Fruit fly (Drosophila melanogaster) whole organism, embryonic: ENCODE measurements around the gene Dok.

ENCODE experiments used
- CG12155 ChIP-seq: fragments of 200-800 bp; sonication (Bioruptor generic); optimal IDR thresholded peaks from 3 replicates; lab custom pipeline; 2016; ENCODE audit warnings: missing biosample characterization, missing genetic modification characterization
- CG12391 ChIP-seq: fragments of 200-800 bp; sonication (Bioruptor generic); optimal IDR thresholded peaks from 3 replicates; lab custom pipeline; 2018; ENCODE audit warnings: missing biosample characterization, mild to moderate bottlenecking, missing genetic modification characterization, moderate library complexity
- CG12769 ChIP-seq: fragments of 200-800 bp; sonication (Bioruptor generic); optimal IDR thresholded peaks from 2 replicates; lab custom pipeline; 2019; ENCODE audit warnings: missing biosample characterization, mild to moderate bottlenecking, missing genetic modification characterization, moderate library complexity
- CG13624 ChIP-seq: fragments of 200-800 bp; sonication (Bioruptor generic); optimal IDR thresholded peaks from 2 replicates; lab custom pipeline; 2016; ENCODE audit warnings: missing biosample characterization, missing genetic modification characterization
- CG1602 ChIP-seq: fragments of 200-800 bp; sonication (Bioruptor generic); optimal IDR thresholded peaks from 3 replicates; lab custom pipeline; 2016; ENCODE audit warnings: missing biosample characterization, missing genetic modification characterization
- CG17912 ChIP-seq: fragments of 200-800 bp; sonication (Bioruptor generic); optimal IDR thresholded peaks from 2 replicates; lab custom pipeline; 2018; ENCODE audit warnings: missing biosample characterization, mild to moderate bottlenecking, missing genetic modification characterization
- CG32767 ChIP-seq: fragments of 200-800 bp; sonication (Bioruptor generic); IDR thresholded peaks from 2 replicates; pipeline ENCODE4 v1.3.6; 2022; ENCODE audit warnings: missing biosample characterization, missing genetic modification characterization
- CG3281 ChIP-seq: fragments of 200-800 bp; sonication (Bioruptor generic); optimal IDR thresholded peaks from 3 replicates; lab custom pipeline; 2017; ENCODE audit warnings: missing biosample characterization, mild to moderate bottlenecking, missing genetic modification characterization
- CG3838 ChIP-seq: fragments of 200-800 bp; sonication (Bioruptor generic); optimal IDR thresholded peaks from 3 replicates; lab custom pipeline; 2016; ENCODE audit warnings: missing biosample characterization, missing genetic modification characterization
- CG42726 ChIP-seq: fragments of 200-800 bp; sonication (Bioruptor generic); IDR thresholded peaks from 2 replicates; pipeline ENCODE4 v1.3.6; 2022; ENCODE audit warnings: missing biosample characterization, missing genetic modification characterization; ENCODE audit not compliant: partially characterized antibody
- CG5953 ChIP-seq: fragments of 200-800 bp; sonication (Bioruptor generic); IDR thresholded peaks from 2 replicates; pipeline ENCODE4 v1.3.6; 2022; ENCODE audit warnings: missing biosample characterization, missing genetic modification characterization
- CG7357 ChIP-seq: fragments of 200-800 bp; sonication (Bioruptor generic); IDR thresholded peaks from 3 replicates; pipeline ENCODE4 v1.3.6; 2022; ENCODE audit warnings: missing biosample characterization, missing genetic modification characterization
- CrebB ChIP-seq: fragments of 200-800 bp; sonication (Bioruptor generic); optimal IDR thresholded peaks from 3 replicates; lab custom pipeline; 2018; ENCODE audit warnings: missing biosample characterization, mild to moderate bottlenecking, missing genetic modification characterization
- GATAe ChIP-seq: fragments of 200-800 bp; sonication (Bioruptor generic); conservative IDR thresholded peaks from 2 replicates; pipeline ENCODE4 v1.3.6; 2022; ENCODE audit warnings: missing biosample characterization, missing genetic modification characterization
- H15 ChIP-seq: fragments of 200-800 bp; sonication (Bioruptor generic); IDR thresholded peaks from 3 replicates; pipeline ENCODE4 v1.3.6; 2022; ENCODE audit warnings: missing biosample characterization, missing genetic modification characterization
- HLHmδ ChIP-seq: fragments of 200-800 bp; sonication (Bioruptor generic); optimal IDR thresholded peaks from 2 replicates; lab custom pipeline; 2018; ENCODE audit warnings: missing biosample characterization, mild to moderate bottlenecking, missing genetic modification characterization, moderate library complexity
- Hey ChIP-seq: fragments of 200-800 bp; sonication (Bioruptor generic); optimal IDR thresholded peaks from 3 replicates; lab custom pipeline; 2018; ENCODE audit warnings: missing biosample characterization, mild to moderate bottlenecking, missing genetic modification characterization
- MBD-R2 ChIP-seq: fragments of 200-800 bp; sonication (Bioruptor generic); IDR thresholded peaks from 2 replicates; pipeline ENCODE4 v1.3.6; 2022; ENCODE audit warnings: missing biosample characterization, missing genetic modification characterization
- MESR4 ChIP-seq: fragments of 200-800 bp; sonication (Bioruptor generic); optimal IDR thresholded peaks from 2 replicates; lab custom pipeline; 2018; ENCODE audit warnings: missing biosample characterization, mild to moderate bottlenecking, missing genetic modification characterization, moderate library complexity
- Max ChIP-seq: fragments of 200-800 bp; sonication (Bioruptor generic); optimal IDR thresholded peaks from 2 replicates; lab custom pipeline; 2016; ENCODE audit warnings: missing biosample characterization, mild to moderate bottlenecking, missing genetic modification characterization
- Nf-YB ChIP-seq: fragments of 200-800 bp; sonication (Bioruptor generic); optimal IDR thresholded peaks from 3 replicates; lab custom pipeline; 2019; ENCODE audit warnings: missing biosample characterization, mild to moderate bottlenecking, missing genetic modification characterization, moderate library complexity
- NfI ChIP-seq: fragments of 200-800 bp; sonication (Bioruptor generic); optimal IDR thresholded peaks from 3 replicates; lab custom pipeline; 2018; ENCODE audit warnings: missing biosample characterization, mild to moderate bottlenecking, missing genetic modification characterization, moderate library complexity
- Sin3A ChIP-seq: fragments of >200 bp; optimal IDR thresholded peaks from 2 replicates; lab custom pipeline; 2018
- Tbp ChIP-seq: fragments of >200 bp; optimal IDR thresholded peaks from 2 replicates; lab custom pipeline; 2018; ENCODE audit warnings: missing biosample characterization, missing genetic modification characterization
- YL-1 ChIP-seq: fragments of 200-800 bp; sonication (Bioruptor generic); optimal IDR thresholded peaks from 3 replicates; lab custom pipeline; 2017; ENCODE audit warnings: missing biosample characterization, mild to moderate bottlenecking, missing genetic modification characterization
- az2 ChIP-seq: fragments of 200-800 bp; sonication (Bioruptor generic); optimal IDR thresholded peaks from 3 replicates; lab custom pipeline; 2016; ENCODE audit warnings: missing biosample characterization, missing genetic modification characterization
- bigmax ChIP-seq: fragments of 200-800 bp; sonication (Bioruptor generic); optimal IDR thresholded peaks from 2 replicates; lab custom pipeline; 2018; ENCODE audit warnings: missing biosample characterization, mild to moderate bottlenecking, missing genetic modification characterization
- dan ChIP-seq: fragments of 200-800 bp; sonication (Bioruptor generic); IDR thresholded peaks from 2 replicates; pipeline ENCODE4 v1.3.6; 2022; ENCODE audit warnings: missing biosample characterization, missing genetic modification characterization
- dati ChIP-seq: fragments of 200-800 bp; sonication (Bioruptor generic); IDR thresholded peaks from 2 replicates; pipeline ENCODE4 v1.3.6; 2022; ENCODE audit warnings: missing biosample characterization, missing genetic modification characterization
- ems ChIP-seq: fragments of 200-800 bp; sonication (Bioruptor generic); optimal IDR thresholded peaks from 3 replicates; lab custom pipeline; 2016; ENCODE audit warnings: missing biosample characterization, missing genetic modification characterization
- exex ChIP-seq: fragments of 200-800 bp; sonication (Bioruptor generic); optimal IDR thresholded peaks from 4 replicates; lab custom pipeline; 2018; ENCODE audit warnings: missing biosample characterization, mild to moderate bottlenecking, missing genetic modification characterization, moderate library complexity
- fru ChIP-seq: fragments of >200 bp; optimal IDR thresholded peaks from 2 replicates; lab custom pipeline; 2017
- gce ChIP-seq: fragments of 200-800 bp; sonication (Bioruptor generic); IDR thresholded peaks from 3 replicates; pipeline ENCODE4 v1.3.6; 2022; ENCODE audit warnings: missing biosample characterization, missing genetic modification characterization
- gro ChIP-seq: fragments of 200-800 bp; sonication (Bioruptor generic); optimal IDR thresholded peaks from 2 replicates; lab custom pipeline; 2016; ENCODE audit warnings: missing biosample characterization, missing genetic modification characterization
- hb ChIP-seq: fragments of 200-800 bp; sonication (Bioruptor generic); IDR thresholded peaks from 3 replicates; pipeline ENCODE4 v1.3.6; 2022; ENCODE audit warnings: missing biosample characterization, missing genetic modification characterization; ENCODE audit not compliant: partially characterized antibody
- hbn ChIP-seq: fragments of 200-800 bp; sonication (Bioruptor generic); IDR thresholded peaks from 2 replicates; pipeline ENCODE4 v1.3.6; 2022; ENCODE audit warnings: missing biosample characterization, missing genetic modification characterization; ENCODE audit not compliant: partially characterized antibody
- inv ChIP-seq: fragments of 200-800 bp; sonication (Bioruptor generic); IDR thresholded peaks from 2 replicates; pipeline ENCODE4 v1.3.6; 2022; ENCODE audit warnings: missing biosample characterization, missing genetic modification characterization; ENCODE audit not compliant: partially characterized antibody
- kni ChIP-seq: fragments of 200-800 bp; sonication (Bioruptor generic); optimal IDR thresholded peaks from 3 replicates; lab custom pipeline; 2017; ENCODE audit warnings: mild to moderate bottlenecking, missing biosample characterization, missing genetic modification reagents, missing genetic modification characterization
- lbe ChIP-seq: fragments of 200-800 bp; sonication (Bioruptor generic); optimal IDR thresholded peaks from 2 replicates; lab custom pipeline; 2016; ENCODE audit warnings: missing biosample characterization, mild to moderate bottlenecking, missing genetic modification characterization
- lilli ChIP-seq: fragments of 200-800 bp; sonication (Bioruptor generic); optimal IDR thresholded peaks from 3 replicates; lab custom pipeline; 2016; ENCODE audit warnings: missing biosample characterization, missing genetic modification characterization
- mam ChIP-seq: fragments of 200-800 bp; sonication (Bioruptor generic); optimal IDR thresholded peaks from 3 replicates; lab custom pipeline; 2016; ENCODE audit warnings: missing biosample characterization, missing genetic modification characterization
- nerfin-2 ChIP-seq: fragments of 200-800 bp; sonication (Bioruptor generic); IDR thresholded peaks from 2 replicates; pipeline ENCODE4 v1.3.6; 2022; ENCODE audit warnings: missing biosample characterization, missing genetic modification characterization; ENCODE audit not compliant: partially characterized antibody
- phol ChIP-seq: fragments of 200-800 bp; sonication (Bioruptor generic); optimal IDR thresholded peaks from 3 replicates; lab custom pipeline; 2018; ENCODE audit warnings: missing biosample characterization, mild to moderate bottlenecking, missing genetic modification characterization, moderate library complexity
- pum ChIP-seq: fragments of 200-800 bp; sonication (Bioruptor generic); optimal IDR thresholded peaks from 2 replicates; lab custom pipeline; 2016; ENCODE audit warnings: missing biosample characterization, missing genetic modification characterization
- repo ChIP-seq: fragments of 200-800 bp; sonication (Bioruptor generic); optimal IDR thresholded peaks from 2 replicates; lab custom pipeline; 2016; ENCODE audit warnings: missing biosample characterization, missing genetic modification characterization
- rib ChIP-seq: fragments of 200-800 bp; sonication (Bioruptor generic); IDR thresholded peaks from 2 replicates; pipeline ENCODE4 v1.3.6; 2022; ENCODE audit warnings: missing biosample characterization, missing genetic modification characterization
- ro ChIP-seq: fragments of 200-800 bp; sonication (Bioruptor generic); IDR thresholded peaks from 2 replicates; pipeline ENCODE4 v1.3.6; 2022; ENCODE audit warnings: missing biosample characterization, missing genetic modification characterization
- sima ChIP-seq: fragments of 200-800 bp; sonication (Bioruptor generic); optimal IDR thresholded peaks from 2 replicates; lab custom pipeline; 2016; ENCODE audit warnings: missing biosample characterization, missing genetic modification characterization
- slbo ChIP-seq: fragments of 200-800 bp; sonication (Bioruptor generic); IDR thresholded peaks from 2 replicates; pipeline ENCODE4 v1.3.6; 2022; ENCODE audit warnings: missing biosample characterization, missing genetic modification characterization
- tio ChIP-seq: fragments of 200-800 bp; sonication (Bioruptor generic); optimal IDR thresholded peaks from 2 replicates; lab custom pipeline; 2017; ENCODE audit warnings: missing biosample characterization, missing genetic modification characterization, inconsistent platforms
- yki ChIP-seq: fragments of >200 bp; optimal IDR thresholded peaks from 3 replicates; lab custom pipeline; 2018
- z ChIP-seq: fragments of 200-800 bp; sonication (Bioruptor generic); IDR thresholded peaks from 3 replicates; pipeline ENCODE4 v1.3.6; 2022; ENCODE audit warnings: missing biosample characterization, missing genetic modification characterization
- zf30C ChIP-seq: fragments of 200-800 bp; sonication (Bioruptor generic); optimal IDR thresholded peaks from 3 replicates; lab custom pipeline; 2018; ENCODE audit warnings: missing biosample characterization, mild to moderate bottlenecking, missing genetic modification characterization

The Dok gene

dm6 chrX:7332493-7332892 is 8.5 kb downstream of the Dok start (continued):
- TF ChIP-seq Max (peak; percentile 34), CG12155 (GFP tag; lab: Kevin White, UChicago) (peak; percentile 53), CG3281 (GFP tag; lab: Kevin White, UChicago) (peak; percentile 80), gce (GFP tag; lab: Robert Waterston, UW) (no peak; the same call in 2 of the 3 replicates), repo (GFP tag; lab: Kevin White, UChicago) (peak; percentile 60), slbo (GFP tag; lab: Robert Waterston, UW) (peak; percentile 87), CG5953 (GFP tag; lab: Robert Waterston, UW) (no peak), kni (GFP tag; lab: Kevin White, UChicago) (no peak), gro (GFP tag; lab: Kevin White, UChicago) (peak; percentile 86), Tbp (GFP tag; lab: Kevin White, UChicago) (no peak), CG13624 (GFP tag; lab: Kevin White, UChicago) (peak; percentile 71), pum (GFP tag; lab: Kevin White, UChicago) (peak; percentile 49), CrebB (tag; lab: Kevin White, UChicago) (peak; percentile 13), MESR4 (GFP tag; lab: Kevin White, UChicago) (no peak), Hey (no peak), YL-1 (GFP tag; lab: Kevin White, UChicago) (no peak), CG1602 (GFP tag; lab: Kevin White, UChicago) (peak; percentile 6), GATAe (GFP tag; lab: Robert Waterston, UW) (peak; percentile 23; the same call in 1 of the 2 replicates), dati (GFP tag; lab: Robert Waterston, UW) (no peak), CG3838 (GFP tag; lab: Kevin White, UChicago) (peak; percentile 7), Nf-YB (peak; percentile 62), CG12769 (peak; percentile 84), zf30C (GFP tag; lab: Kevin White, UChicago) (peak; percentile 54), NfI (GFP tag; lab: Kevin White, UChicago) (peak; percentile 73), ro (GFP tag; lab: Robert Waterston, UW) (no peak), exex (tag; lab: Kevin White, UChicago) (peak; percentile 63), bigmax (GFP tag; lab: Kevin White, UChicago) (no peak), CG7357 (peak; percentile 39; the same call in 1 of the 3 replicates), lilli (peak; percentile 77), hbn (GFP tag; lab: Robert Waterston, UW) (no peak), Sin3A (lab: Kevin White, UChicago) (no peak), fru (lab: Kevin White, UChicago) (no peak), hb (GFP tag; lab: Robert Waterston, UW) (no peak), tio (GFP tag; lab: Kevin White, UChicago) (peak; percentile 75), rib (GFP tag; lab: Robert Waterston, UW) (peak; percentile 68), mam (GFP tag; lab: Kevin White, UChicago) (peak; percentile 86), MBD-R2 (peak; percentile 61; the same call in 1 of the 2 replicates), CG42726 (GFP tag; lab: Robert Waterston, UW) (no peak), dan (GFP tag; lab: Robert Waterston, UW) (no peak), az2 (GFP tag; lab: Kevin White, UChicago) (peak; percentile 56), sima (peak; percentile 18), ems (GFP tag; lab: Kevin White, UChicago) (peak; percentile 68), CG32767 (GFP tag; lab: Robert Waterston, UW) (no peak; the same call in 1 of the 2 replicates), CG17912 (GFP tag; lab: Kevin White, UChicago) (no peak), nerfin-2 (no peak), phol (tag; lab: Kevin White, UChicago) (peak; percentile 42), CG12391 (peak; percentile 54), yki (lab: Kevin White, UChicago) (no peak), lbe (GFP tag; lab: Kevin White, UChicago) (no peak), HLHmδ (GFP tag; lab: Kevin White, UChicago) (no peak), z (GFP tag; lab: Robert Waterston, UW) (no peak), H15 (GFP tag; lab: Robert Waterston, UW) (no peak), inv (no peak)
